Worm (Caenorhabditis elegans) whole organism, L4 larva: ENCODE data around the gene nep-2.

Experiments used
- Y105C5A.15 ChIP-seq: fragments of 200-800 bp; sonication (Bioruptor generic); IDR thresholded peaks from 2 replicates; pipeline ENCODE4 v1.3.6; 2022; ENCODE audit warnings: missing genetic modification characterization, missing compliant biosample characterization
- aly-2 ChIP-seq: sonication (generic microtip); optimal IDR thresholded peaks from 2 replicates; lab custom pipeline; 2018; ENCODE audit warnings: missing biosample characterization, missing genetic modification characterization
- fos-1 ChIP-seq: fragments of 150-350 bp; optimal IDR thresholded peaks from 2 replicates; lab custom pipeline; 2014; ENCODE audit warnings: missing biosample characterization, missing genetic modification characterization
- jun-1 ChIP-seq: fragments of 150-350 bp; optimal IDR thresholded peaks from 2 replicates; lab custom pipeline; 2014; ENCODE audit warnings: missing biosample characterization, missing genetic modification reagents, missing genetic modification characterization
- nhr-10 ChIP-seq: fragments of 150-350 bp; optimal IDR thresholded peaks from 2 replicates; lab custom pipeline; 2014; ENCODE audit warnings: missing biosample characterization, missing genetic modification characterization
- nhr-237 ChIP-seq: sonication (generic microtip); optimal IDR thresholded peaks from 2 replicates; lab custom pipeline; 2017; ENCODE audit warnings: missing biosample characterization, missing genetic modification characterization
- nhr-77 ChIP-seq: fragments of 150-350 bp; optimal IDR thresholded peaks from 2 replicates; lab custom pipeline; 2014; ENCODE audit warnings: missing biosample characterization, missing genetic modification characterization
- pha-4 ChIP-seq, 2 experiments: fragments of 150-350 bp in 1 of 2; fragments of 200-800 bp in 1 of 2; sonication (Bioruptor generic) in 1 of 2; IDR thresholded peaks in 1 of 2; optimal IDR thresholded peaks in 1 of 2; 2 replicates each; pipeline versions ENCODE4 v1.3.6 to Lab custom; 2014 to 2022; ENCODE audit warnings: missing genetic modification characterization in 2 of 2, missing genetic modification reagents in 2 of 2, missing biosample characterization in 1 of 2, missing compliant biosample characterization in 1 of 2
- pqm-1 ChIP-seq: sonication (generic microtip); optimal IDR thresholded peaks from 2 replicates; lab custom pipeline; 2017; ENCODE audit warnings: missing biosample characterization, missing genetic modification characterization
- set-16 ChIP-seq: fragments of 200-800 bp; sonication (Bioruptor generic); IDR thresholded peaks from 2 replicates; pipeline ENCODE4 v1.3.6; 2022; ENCODE audit warnings: missing genetic modification reagents, missing genetic modification characterization, missing compliant biosample characterization
- skn-1 ChIP-seq: fragments of 150-350 bp; optimal IDR thresholded peaks from 2 replicates; lab custom pipeline; 2014; ENCODE audit warnings: missing biosample characterization, missing genetic modification characterization
- snpc-4 ChIP-seq: fragments of 150-350 bp; optimal IDR thresholded peaks from 2 replicates; lab custom pipeline; 2014; ENCODE audit warnings: missing biosample characterization, missing genetic modification characterization
- tra-1 ChIP-seq: fragments of 200-800 bp; sonication (Bioruptor generic); IDR thresholded peaks from 2 replicates; pipeline ENCODE4 v1.3.6; 2022; ENCODE audit warnings: missing genetic modification reagents, missing genetic modification characterization, missing compliant biosample characterization
- unc-62 ChIP-seq, 3 experiments: fragments of 150-350 bp in 1 of 3; sonication (generic microtip); optimal IDR thresholded peaks in 2 of 3; peaks in 1 of 3; 1 replicate in 1 of 3; 2 replicates in 2 of 3; lab custom pipeline; 2014 to 2017; ENCODE audit warnings: missing biosample characterization in 3 of 3, missing genetic modification characterization in 3 of 3, missing genetic modification reagents in 3 of 3, missing genotype in 1 of 3

DNA sequence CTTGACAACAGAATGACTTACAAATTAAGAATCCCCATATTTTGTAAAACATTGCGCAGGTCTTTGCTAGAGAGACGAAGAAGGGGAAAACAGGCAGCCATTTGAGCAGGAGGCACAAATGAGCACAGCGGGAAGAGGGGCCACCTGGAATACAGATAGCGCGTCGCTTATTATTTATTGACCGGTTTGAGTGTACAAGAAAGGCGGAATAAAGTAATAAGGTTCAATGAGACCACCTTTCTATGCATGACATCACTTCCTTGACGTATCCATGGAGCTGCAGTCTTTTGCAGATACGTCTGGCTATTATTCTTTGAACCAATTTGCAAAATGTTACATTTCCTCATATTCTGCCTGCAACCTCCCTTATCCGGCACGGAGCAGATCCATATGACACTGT is 49.4 kb upstream of the nep-2 start, which contains the start of gene fbxb-111:
- TF ChIP-seq unc-62 (GFP tag; optimal IDR thresholded peaks at IDR 0.05 in 1 of 2; lab: Kevin White, UChicago), result no peak
- TF ChIP-seq unc-62 (tag; optimal IDR thresholded peaks at IDR 0.05; lab: Kevin White, UChicago), result no peak
- no peak for TF ChIP-seq tra-1 (GFP tag; lab: Robert Waterston, UW)
- TF ChIP-seq skn-1 (tag; lab: Kevin White, UChicago), result no peak
- TF ChIP-seq Y105C5A.15 (GFP tag; lab: Robert Waterston, UW), result no peak
- no peak for TF ChIP-seq nhr-77 (tag; lab: Kevin White, UChicago)
- no peak for TF ChIP-seq pha-4 (GFP tag; IDR thresholded peaks at IDR 0.05; lab: Robert Waterston, UW)
- TF ChIP-seq pha-4 (tag; optimal IDR thresholded peaks at IDR 0.05; lab: Kevin White, UChicago), result no peak
- no peak for TF ChIP-seq snpc-4
- no peak for TF ChIP-seq nhr-10
- TF ChIP-seq jun-1 (tag; lab: Kevin White, UChicago), result no peak
- no peak for TF ChIP-seq pqm-1 (tag; lab: Kevin White, UChicago)
- no peak for TF ChIP-seq nhr-237 (tag; lab: Kevin White, UChicago)
- TF ChIP-seq fos-1, result no peak
- no peak for TF ChIP-seq aly-2 (tag; lab: Kevin White, UChicago)
- TF ChIP-seq set-16 (GFP tag; lab: Robert Waterston, UW), result no peak
